Worm (Caenorhabditis elegans) whole organism, L2 larva: Measurements from ENCODE around the gene srx-108.

Source experiments
- elt-3 ChIP-seq: sonication (generic microtip); optimal IDR thresholded peaks from 2 replicates; lab custom pipeline; 2017; ENCODE audit warnings: missing biosample characterization, missing genetic modification characterization
- lin-39 ChIP-seq: fragments of 150-350 bp; optimal IDR thresholded peaks from 2 replicates; lab custom pipeline; 2014; ENCODE audit warnings: missing biosample characterization, missing genetic modification reagents, missing genetic modification characterization
- lsy-2 ChIP-seq, 2 experiments: fragments of 150-350 bp in 1 of 2; sonication (generic microtip) in 1 of 2; optimal IDR thresholded peaks; 2 replicates each; lab custom pipeline; 2014 to 2017; ENCODE audit warnings: missing biosample characterization in 2 of 2, missing genetic modification characterization in 2 of 2
- nhr-11 ChIP-seq: fragments of 150-350 bp; optimal IDR thresholded peaks from 2 replicates; lab custom pipeline; 2014; ENCODE audit warnings: missing biosample characterization, missing genetic modification characterization
- sem-4 ChIP-seq: fragments of 150-350 bp; optimal IDR thresholded peaks from 2 replicates; lab custom pipeline; 2014; ENCODE audit warnings: missing biosample characterization, missing genetic modification reagents, missing genetic modification characterization
- skn-1 ChIP-seq: sonication (generic microtip); optimal IDR thresholded peaks from 2 replicates; lab custom pipeline; 2017; ENCODE audit warnings: missing biosample characterization, missing genetic modification characterization
- unc-39 ChIP-seq: fragments of 150-350 bp; optimal IDR thresholded peaks from 2 replicates; lab custom pipeline; 2014; ENCODE audit warnings: missing biosample characterization, missing genetic modification characterization

- TF ChIP-seq lin-39 (tag; lab: Kevin White, UChicago) (no peak), unc-39 (no peak), elt-3 (tag; lab: Kevin White, UChicago) (no peak), skn-1 (tag; lab: Kevin White, UChicago) (no peak), lsy-2 (tag; optimal IDR thresholded peaks at IDR 0.05; lab: Kevin White, UChicago) (no peak), nhr-11 (tag; lab: Kevin White, UChicago) (no peak), sem-4 (tag; lab: Kevin White, UChicago) (no peak)
These were observed 5.6 kb downstream of the srx-108 start, which contains the start of gene fbxc-53 for ce11 chrII:3711047-3711446.
